Fruit fly (Drosophila melanogaster): ENCODE measurements around the gene CG2747.
"Not testable (repeated sequence)": the region's sequence is repeated elsewhere in the genome, so short reads cannot be mapped to it uniquely, and the experiment has no call there.

CG2747 gene

DNA sequence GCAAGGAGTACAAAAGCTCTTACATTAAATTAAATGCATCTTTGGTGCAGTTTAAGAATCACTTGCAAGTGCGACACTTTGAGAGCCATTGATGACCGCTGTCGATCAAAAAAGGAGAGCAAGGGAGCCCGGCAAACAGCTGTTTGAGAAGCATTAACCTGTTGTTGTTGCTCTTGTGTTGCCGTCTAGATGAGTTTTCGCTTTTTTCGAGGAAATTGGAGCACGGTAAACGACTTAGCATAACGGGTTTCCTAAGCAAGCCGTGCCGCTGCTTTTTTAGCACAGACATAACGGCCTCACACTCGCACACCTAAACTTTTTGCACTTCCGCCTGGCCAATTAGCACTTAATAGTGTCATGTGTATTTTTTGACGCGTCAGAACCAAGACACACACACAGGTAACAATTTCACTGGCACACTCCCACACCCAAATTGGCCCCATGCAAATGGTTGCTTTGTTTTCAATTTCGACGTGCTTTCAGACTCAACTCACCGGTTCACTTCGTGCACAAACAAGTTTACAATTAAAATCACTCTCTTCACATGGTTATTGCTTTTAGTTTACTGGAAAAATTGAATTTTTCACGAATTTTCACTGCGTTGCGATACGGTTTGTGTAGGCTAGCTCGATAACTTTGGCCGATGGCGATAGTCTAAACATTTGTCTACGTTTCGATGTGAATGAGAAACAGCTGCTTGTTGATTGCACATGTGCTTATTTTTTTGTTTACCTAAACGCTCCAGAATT is at the start of gene CG2747, which contains the start of gene CG10903:
Gene CG2747 (minus strand): TSS at position 640 of the 749 bp plus-strand sequence.
Gene CG10903 (plus strand): TSS at position 261 of the 749 bp plus-strand sequence.
- peak; percentile 68 for TF ChIP-seq noc (tag; optimal IDR thresholded peaks at IDR 0.05)

DNA sequence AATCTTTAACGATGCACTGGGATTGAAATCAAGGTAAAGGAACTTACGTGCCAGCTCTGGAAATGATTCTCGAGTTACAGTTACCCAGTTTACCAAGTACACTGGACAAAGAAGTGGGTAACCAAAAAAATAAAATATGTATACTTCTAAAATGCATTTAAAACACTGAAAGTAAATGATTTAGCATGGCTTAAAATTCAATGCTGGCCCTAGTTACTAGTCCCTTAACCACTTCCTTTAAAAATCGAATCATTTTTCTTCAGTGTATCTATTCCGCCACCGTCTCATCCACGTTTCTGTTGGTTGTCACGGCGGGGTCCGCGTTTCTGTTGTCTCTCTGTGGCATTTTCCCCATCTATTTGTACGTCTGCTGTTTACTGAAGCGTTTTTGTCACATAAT is 42.0 kb upstream of the CG2747 start:
- TF ChIP-seq noc (tag; optimal IDR thresholded peaks at IDR 0.05) = no peak

DNA sequence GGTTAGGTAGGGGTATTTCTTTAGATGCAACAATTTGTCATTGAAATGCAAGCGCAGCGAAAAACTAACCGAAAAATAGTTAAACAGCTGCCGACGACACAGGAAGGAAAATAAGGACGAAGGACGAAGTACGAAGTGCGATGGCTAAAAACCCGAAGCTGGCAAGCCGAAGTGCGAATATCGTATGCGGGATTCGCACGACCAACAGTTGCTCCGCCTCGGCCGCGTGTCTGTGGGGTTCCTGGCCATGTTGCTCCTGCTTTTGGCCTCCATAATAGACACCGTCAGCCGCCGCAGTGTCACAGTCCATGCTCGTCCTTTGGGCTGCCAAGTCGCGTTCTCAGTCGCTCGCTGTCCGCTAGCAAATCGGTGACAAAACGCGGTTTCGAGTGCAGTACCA is 28.4 kb upstream of the CG2747 start, which contains the start of gene mAChR-B:
Gene mAChR-B (plus strand): TSS at position 301 of the 400 bp plus-strand sequence.
- no peak for TF ChIP-seq noc (tag; optimal IDR thresholded peaks at IDR 0.05)

DNA sequence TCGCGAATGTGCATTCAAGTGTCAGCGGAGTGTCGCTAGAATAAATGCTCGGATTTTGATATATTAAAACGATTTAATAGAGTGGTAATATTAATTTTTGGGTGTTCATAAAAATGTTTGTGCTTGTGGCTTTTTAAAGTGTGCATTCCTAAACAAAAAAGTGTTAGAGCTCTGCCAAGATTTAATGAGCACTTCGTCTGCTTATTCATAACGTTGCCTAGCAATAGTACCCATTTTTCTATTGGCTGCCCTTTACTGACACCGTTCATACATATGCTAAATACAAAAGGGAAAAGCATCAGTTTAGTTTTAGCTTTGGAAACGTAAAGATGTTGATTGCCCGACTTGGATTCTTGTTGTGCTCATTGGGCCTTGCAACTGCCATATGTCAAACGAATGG is 18.8 kb upstream of the CG2747 start, which contains the start of gene CG43061:
Gene CG43061 (plus strand): TSS at position 301 of the 400 bp plus-strand sequence.
- not testable (repeated sequence) for TF ChIP-seq noc (tag; optimal IDR thresholded peaks at IDR 0.05)

DNA sequence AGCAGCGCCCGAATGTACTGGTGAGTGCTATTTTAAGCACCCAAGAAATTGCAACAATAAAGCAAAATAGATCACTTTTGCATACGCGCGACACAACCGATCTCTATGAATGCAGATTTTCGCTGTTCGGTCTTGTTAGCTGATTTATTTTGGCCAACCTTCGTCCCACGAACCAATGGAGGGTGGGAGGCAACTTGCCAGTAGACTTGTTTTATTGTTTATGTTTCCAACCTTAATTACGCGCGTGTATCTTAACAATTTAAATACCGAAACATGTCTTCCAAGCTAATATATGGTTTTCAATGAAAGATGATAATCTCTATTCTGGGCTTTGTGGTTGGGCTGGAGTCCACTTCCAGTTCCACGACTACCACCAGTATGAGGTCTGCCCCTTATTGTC is 18.3 kb upstream of the CG2747 start, which contains the start of gene CG43618:
Gene CG43618 (plus strand): TSS at position 301 of the 400 bp plus-strand sequence.
- TF ChIP-seq noc (tag; optimal IDR thresholded peaks at IDR 0.05) = not testable (repeated sequence)

DNA sequence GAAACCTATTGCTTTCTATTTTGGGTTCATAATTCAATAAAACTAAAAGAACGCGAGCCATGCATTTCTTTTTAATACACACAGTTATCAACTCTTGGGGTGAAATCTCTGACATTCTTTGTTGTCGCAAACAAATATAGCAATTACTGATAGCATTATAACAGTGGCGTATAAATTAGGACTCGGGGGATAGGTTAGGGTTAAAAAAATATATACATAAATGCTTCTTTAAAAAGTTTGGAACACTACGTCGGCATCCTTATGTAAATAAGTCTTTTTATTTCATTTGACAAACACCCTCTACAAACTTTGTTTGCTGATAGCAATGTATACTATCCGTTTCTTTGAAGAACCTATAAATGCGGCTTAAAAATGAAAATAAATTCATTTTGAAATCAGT is 10.3 kb upstream of the CG2747 start, which contains the start of gene CG43060:
Gene CG43060 (plus strand): TSS at position 382 of the 400 bp plus-strand sequence.
- TF ChIP-seq noc (tag; optimal IDR thresholded peaks at IDR 0.05) = no peak

DNA sequence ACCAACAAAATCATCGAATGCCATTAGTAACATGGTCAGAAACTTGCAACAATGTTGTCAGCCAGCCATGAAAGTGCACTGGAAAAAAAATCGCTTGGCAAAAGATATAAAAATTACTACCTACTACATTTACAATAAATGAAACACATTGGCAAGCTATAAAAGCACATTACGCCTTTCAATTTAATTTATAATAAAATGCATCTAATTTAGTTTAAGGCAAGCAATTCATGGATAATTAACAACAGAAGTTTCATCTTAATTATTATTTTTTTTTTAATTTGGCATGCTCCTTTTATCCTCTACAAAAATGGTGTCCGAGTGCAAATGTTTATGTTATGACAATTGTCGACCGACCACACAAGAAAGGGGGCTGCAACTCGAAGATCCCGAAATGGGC is 8.3 kb upstream of the CG2747 start:
- no peak for TF ChIP-seq noc (tag; optimal IDR thresholded peaks at IDR 0.05)

DNA sequence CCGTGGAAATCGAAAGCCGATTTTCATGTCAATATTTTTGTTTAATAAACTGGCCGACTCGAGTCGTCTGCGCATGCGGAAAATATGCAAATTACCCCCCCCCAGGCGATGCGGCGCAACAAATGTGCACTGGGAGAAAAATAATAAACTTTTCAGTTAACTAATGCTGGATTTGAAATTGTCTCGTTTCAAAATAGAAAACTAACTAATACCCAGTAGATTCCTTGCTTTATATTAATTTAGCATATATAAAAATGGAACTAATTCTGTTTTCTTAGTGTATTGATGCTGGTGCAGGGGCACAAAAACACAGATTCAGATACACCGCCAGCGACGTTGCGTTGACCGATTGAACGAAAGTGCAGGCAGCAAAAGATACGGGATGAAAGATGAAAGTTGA is 7.3 kb upstream of the CG2747 start:
- no peak for TF ChIP-seq noc (tag; optimal IDR thresholded peaks at IDR 0.05)

DNA sequence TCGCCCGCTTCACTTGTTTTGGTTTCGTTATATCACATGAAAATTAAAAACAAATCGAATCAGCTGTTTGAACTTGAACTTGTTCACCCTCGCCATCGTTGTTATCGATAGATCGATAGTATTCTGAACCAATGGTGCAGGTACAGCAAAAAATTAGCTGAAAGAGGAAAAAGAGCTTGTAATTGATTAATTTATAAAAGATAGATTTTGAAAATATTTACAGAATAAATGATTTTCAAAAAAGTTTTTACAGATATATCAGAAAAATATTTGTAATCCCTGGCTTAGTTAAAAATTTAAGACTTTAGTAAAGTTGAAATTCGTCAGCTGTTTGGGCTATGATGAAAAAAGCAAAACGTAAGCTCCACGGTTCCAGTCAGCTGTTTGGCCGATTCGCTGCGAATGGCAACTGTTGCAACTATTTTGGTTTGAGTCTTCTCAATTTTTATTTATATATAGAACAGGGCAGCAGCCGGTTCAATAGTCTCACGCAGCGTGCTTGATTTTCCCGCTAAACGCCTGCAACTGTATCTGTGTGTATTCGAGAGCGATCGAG is 2.4 kb upstream of the CG2747 start, which contains the start of the genes CG11035 and unc-45:
Gene CG11035 (minus strand): TSS at position 87 of the 556 bp plus-strand sequence.
Gene unc-45 (plus strand): TSS at position 379 of the 556 bp plus-strand sequence.
- no peak for TF ChIP-seq noc (tag; optimal IDR thresholded peaks at IDR 0.05)

DNA sequence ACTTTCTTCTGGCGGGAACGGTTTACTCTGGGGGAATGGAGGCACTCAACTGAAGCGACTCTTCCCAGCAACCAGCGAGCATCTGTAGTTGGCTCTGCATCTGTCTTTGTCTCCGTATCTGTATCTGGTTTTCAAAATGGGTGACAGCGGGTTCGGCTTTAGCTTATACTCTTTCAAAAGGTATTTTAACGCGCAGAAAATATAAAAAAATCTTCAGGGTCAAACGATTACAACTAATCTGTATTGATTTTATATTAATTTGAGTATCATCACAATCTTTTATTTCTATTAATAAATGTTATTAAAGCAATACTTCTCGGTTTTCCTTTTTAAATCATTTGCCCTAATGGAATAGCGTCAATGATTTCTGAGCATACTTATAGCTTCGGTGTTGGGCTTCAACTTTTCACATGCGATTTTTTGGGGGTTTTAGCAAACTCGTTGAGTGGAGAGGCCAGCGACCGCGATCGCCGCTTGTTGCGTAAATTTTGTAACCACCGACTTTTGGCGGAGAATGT is 1.0 kb downstream of the CG2747 start, which contains the start of gene ImpE3:
Gene ImpE3 (minus strand): TSS at position 51 of the 518 bp plus-strand sequence.
- peak; percentile 23 for TF ChIP-seq noc (tag; optimal IDR thresholded peaks at IDR 0.05)

DNA sequence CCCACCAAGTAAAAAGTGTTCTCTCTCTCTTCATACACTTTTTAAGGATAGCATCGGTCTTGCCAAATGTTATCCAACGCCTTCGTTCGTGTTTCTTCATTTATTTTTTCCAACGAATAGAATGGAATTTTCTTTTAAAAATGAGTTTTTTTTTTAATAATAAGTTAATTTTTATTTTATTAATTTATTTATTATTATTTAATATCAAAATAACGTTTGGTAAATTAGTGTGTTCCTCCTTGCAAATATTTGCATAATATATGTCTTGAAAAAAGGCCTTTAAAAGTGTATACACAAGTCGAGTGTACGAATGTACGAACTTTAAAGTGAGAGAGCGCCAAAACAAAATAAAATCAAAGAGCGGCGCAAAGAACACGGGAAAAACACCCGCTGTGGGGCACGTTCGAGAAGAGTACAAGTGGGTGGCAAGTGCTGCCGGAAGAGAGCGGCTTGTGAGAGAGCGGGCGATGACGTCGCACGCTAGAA is 3.3 kb downstream of the CG2747 start:
- TF ChIP-seq noc (tag; optimal IDR thresholded peaks at IDR 0.05) = peak; percentile 69

DNA sequence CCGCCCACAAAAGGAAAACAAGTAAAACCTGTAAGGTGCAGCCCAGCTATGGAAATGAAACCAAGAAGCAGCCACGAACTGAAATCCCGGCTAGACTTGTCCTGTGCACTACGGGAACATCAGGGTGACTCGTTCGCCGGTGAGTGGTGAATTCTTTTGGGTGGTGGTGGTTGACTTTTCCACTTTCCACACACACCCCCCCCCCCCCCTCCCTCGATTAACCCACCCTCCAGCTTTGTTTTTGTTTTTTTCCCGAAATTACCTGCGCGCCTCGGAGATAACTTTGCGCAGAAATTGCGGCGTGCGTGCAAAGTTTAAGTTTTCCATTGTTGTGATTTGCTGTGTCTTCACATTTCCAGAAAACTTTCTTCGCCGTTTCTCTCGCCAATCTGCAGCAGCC is 4.1 kb downstream of the CG2747 start:
- TF ChIP-seq noc (tag; optimal IDR thresholded peaks at IDR 0.05) = no peak

DNA sequence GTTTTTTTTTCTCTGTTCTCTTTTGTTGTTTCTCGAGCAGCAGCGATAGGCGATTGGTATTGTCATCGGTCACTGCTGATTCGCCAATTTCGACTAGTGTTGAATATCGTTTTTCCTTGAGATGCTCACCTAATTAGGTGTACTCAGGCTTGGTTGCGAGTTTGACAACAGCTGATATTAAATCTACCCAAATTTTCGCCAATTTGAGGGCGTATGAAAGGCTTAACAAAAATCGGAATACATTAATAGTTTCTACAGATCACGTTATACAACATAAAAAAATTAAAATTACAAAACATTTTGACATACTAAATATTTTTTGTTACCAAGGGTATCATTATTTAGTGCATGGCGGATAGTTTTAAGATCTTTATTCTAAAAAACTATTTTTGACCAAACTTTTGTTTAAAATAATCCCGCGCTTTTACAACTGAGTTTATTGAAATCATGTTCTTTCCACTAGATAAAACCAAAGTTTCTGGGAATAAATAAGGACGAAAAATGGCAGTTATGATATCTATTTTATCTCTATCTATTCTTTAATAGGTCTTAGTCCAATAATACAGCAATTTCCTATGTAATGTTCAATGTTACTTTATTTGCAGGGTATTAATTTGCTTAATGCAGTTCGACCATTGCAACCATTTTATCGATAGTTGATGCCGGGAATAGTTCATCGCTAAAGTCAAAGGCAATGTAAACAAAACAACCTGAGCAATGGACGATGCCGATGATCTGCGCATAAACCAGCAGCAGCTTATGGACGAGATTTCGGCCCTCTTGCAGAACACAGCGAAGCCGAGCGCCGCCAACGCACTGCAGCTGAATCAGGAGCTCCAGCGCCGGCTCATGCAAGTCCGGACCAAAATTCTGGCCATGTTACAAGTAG is 17.2 kb downstream of the CG2747 start, which contains the start of the genes CG10435 and Pbp95:
Gene CG10435 (minus strand): TSS at position 81 of the 889 bp plus-strand sequence.
Gene Pbp95 (plus strand): TSS at position 671 of the 889 bp plus-strand sequence.
- TF ChIP-seq noc (tag; optimal IDR thresholded peaks at IDR 0.05) = no peak

DNA sequence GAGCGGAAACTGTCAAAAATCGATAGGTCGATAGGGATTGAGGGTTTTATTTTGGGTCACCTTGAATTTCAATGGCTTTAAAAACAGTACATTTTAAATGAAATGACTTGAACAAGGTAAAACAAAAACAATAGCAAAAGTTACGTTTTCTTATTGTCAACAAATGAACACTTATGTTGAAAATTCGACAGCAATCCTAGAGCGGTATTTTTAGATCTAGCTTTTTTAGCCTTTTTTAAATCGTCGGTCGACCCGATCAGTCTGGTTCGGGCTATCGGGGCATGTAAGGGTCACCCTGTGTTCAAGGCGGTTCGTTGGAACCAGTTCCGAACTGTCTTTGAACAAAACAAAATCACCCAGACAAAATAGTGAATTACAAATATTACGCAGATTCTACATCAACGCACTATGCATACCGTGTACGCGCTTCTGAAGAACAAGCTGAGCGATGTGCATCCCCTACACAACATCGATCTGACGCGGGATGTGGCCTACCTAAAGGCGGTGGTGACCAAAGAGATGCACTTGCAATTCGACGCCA is 21.4 kb downstream of the CG2747 start, which contains the start of the genes CG11052 and CG3223:
Gene CG11052 (minus strand): TSS at position 218 of the 541 bp plus-strand sequence.
Gene CG3223 (plus strand): TSS at position 321 of the 541 bp plus-strand sequence.
- no peak for TF ChIP-seq noc (tag; optimal IDR thresholded peaks at IDR 0.05)
